Worm (Caenorhabditis elegans): Measurements from ENCODE around the gene C35B1.9.

DNA sequence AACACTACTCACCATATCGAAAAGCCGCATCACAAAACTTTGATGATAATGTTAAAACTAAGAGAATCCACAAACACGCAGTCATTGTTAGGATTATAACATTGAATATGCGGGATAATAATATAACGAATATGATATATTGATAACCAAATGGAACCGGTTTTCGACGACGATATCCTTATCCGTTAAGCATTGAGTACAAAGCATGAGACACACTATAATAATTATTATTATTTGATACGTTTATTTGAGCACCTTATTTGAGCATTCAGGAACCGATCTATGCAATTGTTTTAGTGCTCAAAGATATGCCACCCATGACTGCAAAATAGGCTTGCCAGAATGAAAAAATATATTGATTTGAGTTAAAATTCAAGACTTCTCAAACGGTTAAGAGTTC, 6.1 kb downstream of the C35B1.9 start, which contains the start of gene W03D2.9:
- TF ChIP-seq hmbx-1 (tag; optimal IDR thresholded peaks at IDR 0.05) = no peak
- no peak for TF ChIP-seq ama-1 (optimal IDR thresholded peaks at IDR 0.05)
- no peak for TF ChIP-seq hnd-1 (tag; optimal IDR thresholded peaks at IDR 0.05)
- TF ChIP-seq ets-7 (tag; optimal IDR thresholded peaks at IDR 0.05) = no peak
- no peak for TF ChIP-seq aly-1 (tag; optimal IDR thresholded peaks at IDR 0.05)
- TF ChIP-seq pes-1 (GFP tag; IDR thresholded peaks at IDR 0.05) = no peak
- TF ChIP-seq tra-4 (tag; optimal IDR thresholded peaks at IDR 0.05) = no peak

All from whole organism, early embryonic.